Fruit fly (Drosophila melanogaster): ENCODE results near the gene CG7650.

DNA sequence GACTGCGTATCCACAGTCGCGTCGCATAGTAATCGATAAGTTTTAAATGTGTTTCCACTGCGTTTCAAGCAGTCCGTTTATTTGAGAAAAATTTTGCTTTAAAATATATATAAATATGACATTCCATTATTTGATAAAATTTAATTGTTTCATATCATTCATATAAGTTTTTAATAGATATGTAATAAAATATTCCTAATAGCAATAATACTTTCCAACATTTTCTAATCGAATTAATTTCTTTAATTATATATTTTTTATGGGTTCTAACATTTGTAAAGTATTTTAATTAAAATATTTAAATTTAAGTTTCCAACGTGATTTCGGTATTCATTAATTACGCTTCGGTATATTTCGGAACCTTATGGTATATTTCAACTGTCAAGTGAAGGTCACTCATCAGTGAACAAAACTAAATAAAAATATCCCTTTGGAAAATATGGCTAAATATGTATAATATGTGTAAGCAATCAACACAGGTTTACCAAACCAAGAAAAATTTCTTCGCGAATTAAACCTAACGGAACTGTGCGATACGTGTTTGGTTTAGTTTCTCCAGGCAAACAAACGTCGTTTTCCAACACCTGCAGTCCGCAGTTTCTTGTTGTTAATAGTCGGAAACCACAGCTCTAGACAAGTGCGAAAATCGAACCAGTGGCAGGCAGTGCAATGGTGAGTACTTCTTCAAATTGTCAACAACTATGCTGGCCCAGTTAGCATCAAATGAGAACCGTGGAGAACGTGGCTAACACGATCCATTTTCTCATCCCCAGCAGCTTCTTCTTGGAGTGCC lies 46.9 kb downstream of the CG7650 start, which contains the start of the genes CG7739 and SCCRO:
- TF ChIP-seq CG8478 (optimal IDR thresholded peaks at IDR 0.05): no peak
- TF ChIP-seq CTCF (optimal IDR thresholded peaks at IDR 0.05): no peak
